Fruit fly (Drosophila melanogaster) whole organism, embryonic: ENCODE data around the gene CG15200.
A peak's percentile ranks its signal among the peaks of the same experiment; 100 is the strongest.

Experiments
- Blimp-1 ChIP-seq: fragments of 200-800 bp; sonication (Bioruptor generic); optimal IDR thresholded peaks from 3 replicates; lab custom pipeline; 2018; ENCODE audit warnings: missing biosample characterization, missing genetic modification characterization, mild to moderate bottlenecking, moderate library complexity, missing genetic modification reagents
- CG10366 ChIP-seq: fragments of 200-800 bp; sonication (Bioruptor generic); IDR thresholded peaks from 2 replicates; pipeline ENCODE4 v1.3.6; 2022; ENCODE audit warnings: missing biosample characterization, missing genetic modification characterization
- CG10431 ChIP-seq: fragments of 200-800 bp; sonication (Bioruptor generic); optimal IDR thresholded peaks from 3 replicates; lab custom pipeline; 2018; ENCODE audit warnings: missing biosample characterization, mild to moderate bottlenecking, missing genetic modification characterization
- CG13123 ChIP-seq: fragments of 200-800 bp; sonication (Bioruptor generic); optimal IDR thresholded peaks from 2 replicates; lab custom pipeline; 2016; ENCODE audit warnings: missing biosample characterization, missing genetic modification characterization
- CG13296 ChIP-seq: fragments of 200-800 bp; sonication (Bioruptor generic); optimal IDR thresholded peaks from 3 replicates; lab custom pipeline; 2018; ENCODE audit warnings: missing biosample characterization, mild to moderate bottlenecking, missing genetic modification characterization
- CG13775 ChIP-seq: fragments of 200-800 bp; sonication (Bioruptor generic); optimal IDR thresholded peaks from 3 replicates; lab custom pipeline; 2017; ENCODE audit warnings: missing biosample characterization, mild to moderate bottlenecking, missing genetic modification characterization
- CG13894 ChIP-seq: fragments of 200-800 bp; sonication (Bioruptor generic); optimal IDR thresholded peaks from 3 replicates; lab custom pipeline; 2018; ENCODE audit warnings: missing biosample characterization, mild to moderate bottlenecking, missing genetic modification characterization, moderate library complexity
- CG14441 ChIP-seq: fragments of 200-800 bp; sonication (Bioruptor generic); IDR thresholded peaks from 2 replicates; pipeline ENCODE4 v1.3.6; 2022; ENCODE audit warnings: missing biosample characterization, missing genetic modification characterization
- CG14860 ChIP-seq: fragments of 200-800 bp; sonication (Bioruptor generic); IDR thresholded peaks from 3 replicates; pipeline ENCODE4 v1.3.6; 2022; ENCODE audit warnings: missing biosample characterization, missing genetic modification characterization; ENCODE audit not compliant: partially characterized antibody
- CG14965 ChIP-seq: fragments of 200-800 bp; sonication (Bioruptor generic); optimal IDR thresholded peaks from 2 replicates; lab custom pipeline; 2016; ENCODE audit warnings: missing biosample characterization, missing genetic modification characterization, borderline replicate concordance
- CG15514 ChIP-seq: fragments of 200-800 bp; sonication (Bioruptor generic); optimal IDR thresholded peaks from 3 replicates; lab custom pipeline; 2017; ENCODE audit warnings: missing biosample characterization, missing genetic modification characterization, mild to moderate bottlenecking, moderate library complexity, missing genetic modification reagents
- CG16863 ChIP-seq: fragments of 200-800 bp; sonication (Bioruptor generic); optimal IDR thresholded peaks from 3 replicates; lab custom pipeline; 2016; ENCODE audit warnings: missing biosample characterization, missing genetic modification characterization
- CG17568 ChIP-seq: fragments of 200-800 bp; sonication (Bioruptor generic); optimal IDR thresholded peaks from 2 replicates; lab custom pipeline; 2018; ENCODE audit warnings: missing biosample characterization, mild to moderate bottlenecking, missing genetic modification characterization, moderate library complexity
- CG2678 ChIP-seq: fragments of 200-800 bp; sonication (Bioruptor generic); optimal IDR thresholded peaks from 3 replicates; lab custom pipeline; 2019; ENCODE audit warnings: missing biosample characterization, mild to moderate bottlenecking, missing genetic modification characterization, moderate library complexity
- CG34224 ChIP-seq: fragments of 200-800 bp; sonication (Bioruptor generic); IDR thresholded peaks from 3 replicates; pipeline ENCODE4 v1.3.6; 2022; ENCODE audit warnings: missing biosample characterization, missing genetic modification characterization; ENCODE audit not compliant: partially characterized antibody
- CG4617 ChIP-seq: fragments of 200-800 bp; sonication (Bioruptor generic); optimal IDR thresholded peaks from 3 replicates; lab custom pipeline; 2016; ENCODE audit warnings: missing biosample characterization, missing genetic modification characterization, borderline replicate concordance
- CG6272 ChIP-seq: fragments of 200-800 bp; sonication (Bioruptor generic); IDR thresholded peaks from 2 replicates; pipeline ENCODE4 v1.3.6; 2022; ENCODE audit warnings: missing biosample characterization, missing genetic modification characterization
- CG8290 ChIP-seq, 3 experiments: fragments of 200-800 bp; sonication (Bioruptor generic); optimal IDR thresholded peaks; 2 replicates each; lab custom pipeline; 2016 to 2019; ENCODE audit warnings: missing biosample characterization in 3 of 3, missing genetic modification characterization in 3 of 3, mild to moderate bottlenecking in 2 of 3, moderate library complexity in 1 of 3
- CG9932 ChIP-seq: fragments of 200-800 bp; sonication (Bioruptor generic); IDR thresholded peaks from 2 replicates; pipeline ENCODE4 v1.3.6; 2022; ENCODE audit warnings: missing biosample characterization, missing genetic modification characterization
- Dbx ChIP-seq: fragments of 200-800 bp; sonication (Bioruptor generic); IDR thresholded peaks from 3 replicates; pipeline ENCODE4 v1.3.6; 2022; ENCODE audit warnings: missing biosample characterization, missing genetic modification characterization
- Doc2 ChIP-seq: fragments of 200-800 bp; sonication (Bioruptor generic); IDR thresholded peaks from 2 replicates; pipeline ENCODE4 v1.3.6; 2022; ENCODE audit warnings: missing biosample characterization, missing genetic modification characterization
- E2f2 ChIP-seq: fragments of 200-800 bp; sonication (Bioruptor generic); IDR thresholded peaks from 2 replicates; pipeline ENCODE4 v1.3.6; 2022; ENCODE audit warnings: missing biosample characterization, missing genetic modification characterization
- Ets65A ChIP-seq: fragments of 200-800 bp; sonication (Bioruptor generic); peaks from one replicate; lab custom pipeline; 2016; ENCODE audit warnings: missing biosample characterization, missing genetic modification characterization
- Ets97D ChIP-seq: fragments of 200-800 bp; sonication (Bioruptor generic); optimal IDR thresholded peaks from 3 replicates; lab custom pipeline; 2016; ENCODE audit warnings: missing biosample characterization, missing genetic modification characterization
- HLHmδ ChIP-seq: fragments of 200-800 bp; sonication (Bioruptor generic); optimal IDR thresholded peaks from 2 replicates; lab custom pipeline; 2018; ENCODE audit warnings: missing biosample characterization, mild to moderate bottlenecking, missing genetic modification characterization, moderate library complexity
- Hey ChIP-seq: fragments of 200-800 bp; sonication (Bioruptor generic); optimal IDR thresholded peaks from 3 replicates; lab custom pipeline; 2018; ENCODE audit warnings: missing biosample characterization, mild to moderate bottlenecking, missing genetic modification characterization
- HmgD ChIP-seq: fragments of 200-800 bp; sonication (Bioruptor generic); optimal IDR thresholded peaks from 3 replicates; lab custom pipeline; 2016; ENCODE audit warnings: missing biosample characterization, missing genetic modification characterization
- NFAT ChIP-seq: fragments of 200-800 bp; sonication (Bioruptor generic); IDR thresholded peaks from 2 replicates; pipeline ENCODE4 v1.3.6; 2022; ENCODE audit warnings: missing biosample characterization, missing genetic modification characterization
- Trl ChIP-seq, 3 experiments: fragments of >200 bp in 2 of 3; fragments of 200-800 bp in 1 of 3; sonication (Bioruptor generic) in 1 of 3; optimal IDR thresholded peaks; 2 replicates in 1 of 3; 3 replicates in 2 of 3; lab custom pipeline; 2016 to 2017; ENCODE audit warnings: missing biosample characterization in 1 of 3, missing genetic modification characterization in 1 of 3
- Usf ChIP-seq: fragments of 200-800 bp; sonication (Bioruptor generic); optimal IDR thresholded peaks from 2 replicates; lab custom pipeline; 2017; ENCODE audit warnings: missing genotype, missing biosample characterization, missing genetic modification characterization
- amos ChIP-seq: fragments of 200-800 bp; sonication (Bioruptor generic); IDR thresholded peaks from 2 replicates; pipeline ENCODE4 v1.3.6; 2022; ENCODE audit warnings: missing biosample characterization, missing genetic modification characterization; ENCODE audit not compliant: partially characterized antibody
- bsh ChIP-seq, 2 experiments: fragments of 200-800 bp; sonication (Bioruptor generic); optimal IDR thresholded peaks; 2 replicates each; lab custom pipeline; 2017 to 2018; ENCODE audit warnings: mild to moderate bottlenecking in 2 of 2, missing biosample characterization in 2 of 2, missing genetic modification characterization in 2 of 2, moderate library complexity in 1 of 2
- chif ChIP-seq, 2 experiments: fragments of 200-800 bp; sonication (Bioruptor generic); optimal IDR thresholded peaks; 3 replicates each; lab custom pipeline; 2016; ENCODE audit warnings: missing biosample characterization in 2 of 2, missing genetic modification characterization in 2 of 2
- dysf ChIP-seq: fragments of 200-800 bp; sonication (Bioruptor generic); IDR thresholded peaks from 3 replicates; pipeline ENCODE4 v1.3.6; 2022; ENCODE audit warnings: missing biosample characterization, missing genetic modification characterization
- fd64A ChIP-seq: fragments of 200-800 bp; sonication (Bioruptor generic); optimal IDR thresholded peaks from 3 replicates; lab custom pipeline; 2018; ENCODE audit warnings: missing biosample characterization, mild to moderate bottlenecking, missing genetic modification characterization
- hkb ChIP-seq, 2 experiments: fragments of 200-800 bp in 1 of 2; fragments of >200 bp in 1 of 2; sonication (Bioruptor generic) in 1 of 2; IDR thresholded peaks in 1 of 2; optimal IDR thresholded peaks in 1 of 2; 2 replicates each; pipeline versions ENCODE4 v1.3.6 to Lab custom; 2017 to 2022; ENCODE audit warnings: missing biosample characterization in 1 of 2, missing genetic modification characterization in 1 of 2
- lola ChIP-seq, 3 experiments: fragments of >200 bp in 2 of 3; fragments of 200-800 bp in 1 of 3; sonication (Bioruptor generic) in 1 of 3; optimal IDR thresholded peaks; 2 replicates each; lab custom pipeline; 2017 to 2019; ENCODE audit warnings: missing biosample characterization in 3 of 3, missing genetic modification characterization in 3 of 3, mild to moderate bottlenecking in 1 of 3, moderate library complexity in 1 of 3
- mam ChIP-seq: fragments of 200-800 bp; sonication (Bioruptor generic); optimal IDR thresholded peaks from 3 replicates; lab custom pipeline; 2016; ENCODE audit warnings: missing biosample characterization, missing genetic modification characterization
- nmo ChIP-seq: fragments of 200-800 bp; sonication (Bioruptor generic); optimal IDR thresholded peaks from 2 replicates; lab custom pipeline; 2018; ENCODE audit warnings: missing biosample characterization, mild to moderate bottlenecking, missing genetic modification characterization, moderate library complexity
- onecut ChIP-seq: fragments of 200-800 bp; sonication (Bioruptor generic); IDR thresholded peaks from 2 replicates; pipeline ENCODE4 v1.3.6; 2022; ENCODE audit warnings: missing biosample characterization, missing genetic modification characterization
- p53 ChIP-seq: fragments of 200-800 bp; sonication (Bioruptor generic); optimal IDR thresholded peaks from 2 replicates; lab custom pipeline; 2016; ENCODE audit warnings: missing biosample characterization, missing genetic modification characterization
- pfk ChIP-seq: fragments of 200-800 bp; sonication (Bioruptor generic); optimal IDR thresholded peaks from 2 replicates; lab custom pipeline; 2018; ENCODE audit warnings: missing biosample characterization, mild to moderate bottlenecking, missing genetic modification characterization, moderate library complexity
- pzg ChIP-seq: fragments of 200-800 bp; sonication (Bioruptor generic); optimal IDR thresholded peaks from 3 replicates; lab custom pipeline; 2018; ENCODE audit warnings: missing biosample characterization, mild to moderate bottlenecking, missing genetic modification characterization, moderate library complexity
- rib ChIP-seq: fragments of 200-800 bp; sonication (Bioruptor generic); IDR thresholded peaks from 2 replicates; pipeline ENCODE4 v1.3.6; 2022; ENCODE audit warnings: missing biosample characterization, missing genetic modification characterization
- scrt ChIP-seq: fragments of 200-800 bp; sonication (Bioruptor generic); optimal IDR thresholded peaks from 2 replicates; lab custom pipeline; 2018; ENCODE audit warnings: missing biosample characterization, mild to moderate bottlenecking, missing genetic modification characterization, moderate library complexity
- slp2 ChIP-seq: fragments of 200-800 bp; sonication (Bioruptor generic); optimal IDR thresholded peaks from 2 replicates; lab custom pipeline; 2016; ENCODE audit warnings: missing biosample characterization, missing genetic modification characterization
- so ChIP-seq: fragments of 200-800 bp; sonication (Bioruptor generic); IDR thresholded peaks from 3 replicates; pipeline ENCODE4 v1.3.6; 2022; ENCODE audit warnings: missing biosample characterization, missing genetic modification characterization

CG15200 gene

DNA sequence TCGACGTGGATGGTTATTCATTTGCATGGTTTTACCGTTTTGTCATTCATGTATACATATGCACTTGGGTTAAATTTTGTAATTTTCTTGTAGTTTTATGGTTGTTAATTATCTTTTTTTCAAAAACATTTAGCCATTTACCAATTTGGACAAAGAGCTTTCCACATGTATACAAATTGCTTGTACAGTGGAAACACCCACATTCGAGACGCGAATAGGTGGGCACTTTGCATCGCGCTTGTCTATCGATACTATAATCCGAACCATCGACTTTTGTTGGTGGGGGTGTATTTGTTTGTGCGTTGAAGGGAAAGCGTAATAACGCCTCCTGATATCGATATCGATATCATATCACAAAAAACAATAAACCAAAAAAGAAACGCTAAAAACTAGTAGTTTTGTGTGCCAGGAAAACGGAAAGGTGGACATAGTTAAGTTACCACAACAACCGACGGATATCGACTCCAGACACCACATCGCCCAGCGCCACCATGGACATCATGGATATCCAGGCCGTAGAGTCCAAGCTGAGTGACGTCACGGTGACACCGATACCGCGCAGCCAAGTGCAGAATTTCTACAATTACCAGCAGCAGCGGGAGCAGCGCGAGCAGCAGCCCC is 45.1 kb upstream of the CG15200 start, which contains the start of gene CDK2AP1 (continued):
- TF ChIP-seq CG15514 (GFP tag; lab: Kevin White, UChicago) (peak; percentile 68), CG10431 (GFP tag; lab: Kevin White, UChicago) (no peak), CG10366 (GFP tag; lab: Robert Waterston, UW) (no peak), bsh (GFP tag; optimal IDR thresholded peaks at IDR 0.05; lab: Kevin White, UChicago) (peak in 1 of 2 experiments; percentile 7), so (GFP tag; lab: Robert Waterston, UW) (peak; percentile 51; the same call in 2 of the 3 replicates), CG13775 (GFP tag; lab: Kevin White, UChicago) (peak; percentile 25), CG14965 (GFP tag; lab: Kevin White, UChicago) (no peak), CG34224 (GFP tag; lab: Robert Waterston, UW) (peak; percentile 67), E2f2 (GFP tag; lab: Robert Waterston, UW) (0 out of 2 replicates have a peak, but pooled peaks have one; percentile 7), pfk (no peak), slp2 (peak; percentile 11), CG6272 (GFP tag; lab: Robert Waterston, UW) (no peak), mam (peak; percentile 60), lola (GFP tag; optimal IDR thresholded peaks at IDR 0.05; lab: Kevin White, UChicago) (peak in 1 of 3 experiments; percentile 78), CG8290 (GFP tag; optimal IDR thresholded peaks at IDR 0.05; lab: Kevin White, UChicago) (peak; percentile 19), CG8290 (tag; optimal IDR thresholded peaks at IDR 0.05; lab: Kevin White, UChicago) (no peak), Blimp-1 (GFP tag; lab: Kevin White, UChicago) (peak; percentile 8), CG17568 (GFP tag; lab: Kevin White, UChicago) (no peak), CG4617 (GFP tag; lab: Kevin White, UChicago) (peak; percentile 54), NFAT (no peak), onecut (GFP tag; lab: Robert Waterston, UW) (peak; percentile 15; the same call in 1 of the 2 replicates), Ets97D (GFP tag; lab: Kevin White, UChicago) (peak; percentile 38), scrt (GFP tag; lab: Kevin White, UChicago) (no peak), chif (GFP tag; optimal IDR thresholded peaks at IDR 0.05; lab: Kevin White, UChicago) (peak in 1 of 2 experiments; percentile 22), Doc2 (GFP tag; lab: Robert Waterston, UW) (no peak), nmo (GFP tag; lab: Kevin White, UChicago) (peak; percentile 36), rib (no peak), hkb (optimal IDR thresholded peaks at IDR 0.05; lab: Kevin White, UChicago) (no peak), hkb (GFP tag; IDR thresholded peaks at IDR 0.05; lab: Robert Waterston, UW) (peak; percentile 25; the same call in 1 of the 2 replicates), p53 (GFP tag; lab: Kevin White, UChicago) (no peak), CG13123 (GFP tag; lab: Kevin White, UChicago) (no peak), Hey (tag; lab: Kevin White, UChicago) (no peak), CG13296 (no peak), HLHmδ (GFP tag; lab: Kevin White, UChicago) (no peak), CG14860 (GFP tag; lab: Robert Waterston, UW) (peak; percentile 72), CG2678 (tag; lab: Kevin White, UChicago) (peak; percentile 35), Trl (optimal IDR thresholded peaks at IDR 0.05; lab: Kevin White, UChicago) (no peak), Trl (GFP tag; optimal IDR thresholded peaks at IDR 0.05; lab: Kevin White, UChicago) (no peak), amos (GFP tag; lab: Robert Waterston, UW) (peak; percentile 80), CG9932 (peak; percentile 55; the same call in 1 of the 2 replicates), Ets65A (GFP tag; lab: Kevin White, UChicago) (peak; percentile 82), CG14441 (no peak), CG13894 (peak; percentile 31), HmgD (GFP tag; lab: Kevin White, UChicago) (peak; percentile 30), Dbx (GFP tag; lab: Robert Waterston, UW) (no peak), CG16863 (peak; percentile 12), dysf (GFP tag; lab: Robert Waterston, UW) (peak; percentile 17; the same call in 1 of the 3 replicates), pzg (GFP tag; lab: Kevin White, UChicago) (peak; percentile 77), fd64A (GFP tag; lab: Kevin White, UChicago) (no peak), Usf (GFP tag; lab: Kevin White, UChicago) (no peak)
